Worm (Caenorhabditis elegans) whole organism, early embryonic: ENCODE measurements around the gene srd-67.

ENCODE experiments used
- B0310.2 ChIP-seq: sonication (generic microtip); optimal IDR thresholded peaks from 2 replicates; lab custom pipeline; 2016; ENCODE audit warnings: mild to moderate bottlenecking, missing genetic modification characterization, missing compliant biosample characterization
- F13C5.2 ChIP-seq: sonication (generic microtip); optimal IDR thresholded peaks from 2 replicates; lab custom pipeline; 2017; ENCODE audit warnings: mild to moderate bottlenecking, missing genetic modification characterization, inconsistent platforms, missing compliant biosample characterization
- aly-1 ChIP-seq: sonication (generic microtip); optimal IDR thresholded peaks from 2 replicates; lab custom pipeline; 2016; ENCODE audit warnings: missing genetic modification characterization, missing compliant biosample characterization
- ama-1 ChIP-seq: fragments of 150-350 bp; optimal IDR thresholded peaks from 2 replicates; lab custom pipeline; 2014
- ceh-13 ChIP-seq: fragments of 200-800 bp; sonication (Bioruptor generic); optimal IDR thresholded peaks from 2 replicates; lab custom pipeline; 2018; ENCODE audit warnings: mild to moderate bottlenecking, missing genetic modification characterization, missing compliant biosample characterization
- ceh-36 ChIP-seq: sonication (generic microtip); optimal IDR thresholded peaks from 2 replicates; lab custom pipeline; 2016; ENCODE audit warnings: missing genetic modification characterization, inconsistent platforms, missing compliant biosample characterization
- ets-7 ChIP-seq: sonication (generic microtip); optimal IDR thresholded peaks from 2 replicates; lab custom pipeline; 2016; ENCODE audit warnings: missing genotype, missing genetic modification characterization, missing compliant biosample characterization
- flt-1 ChIP-seq: fragments of 200-800 bp; sonication (Bioruptor generic); IDR thresholded peaks from 2 replicates; pipeline ENCODE4 v1.3.6; 2022; ENCODE audit warnings: missing genetic modification characterization, missing compliant biosample characterization
- hmbx-1 ChIP-seq: sonication (generic microtip); optimal IDR thresholded peaks from 2 replicates; lab custom pipeline; 2016; ENCODE audit warnings: mild to moderate bottlenecking, missing genetic modification characterization, missing compliant biosample characterization
- hmg-4 ChIP-seq: fragments of 200-800 bp; sonication (Bioruptor generic); optimal IDR thresholded peaks from 2 replicates; lab custom pipeline; 2018; ENCODE audit warnings: mild to moderate bottlenecking, missing genetic modification characterization, missing compliant biosample characterization
- hnd-1 ChIP-seq: sonication (generic microtip); optimal IDR thresholded peaks from 2 replicates; lab custom pipeline; 2016; ENCODE audit warnings: missing genetic modification characterization, missing compliant biosample characterization
- pes-1 ChIP-seq: fragments of 200-800 bp; sonication (Bioruptor generic); IDR thresholded peaks from 2 replicates; pipeline ENCODE4 v1.3.6; 2022; ENCODE audit warnings: missing genetic modification reagents, missing genetic modification characterization, missing compliant biosample characterization
- scrt-1 ChIP-seq: fragments of 200-800 bp; sonication (Bioruptor generic); IDR thresholded peaks from 2 replicates; pipeline ENCODE4 v1.3.6; 2022; ENCODE audit warnings: missing genetic modification characterization, missing compliant biosample characterization
- sea-1 ChIP-seq: fragments of 200-800 bp; sonication (Bioruptor generic); conservative IDR thresholded peaks from 2 replicates; pipeline ENCODE4 v1.3.6; 2022; ENCODE audit warnings: missing genetic modification characterization, missing compliant biosample characterization
- tbx-11 ChIP-seq: fragments of 200-800 bp; sonication (Bioruptor generic); IDR thresholded peaks from 2 replicates; pipeline ENCODE4 v1.3.6; 2022; ENCODE audit warnings: missing genetic modification characterization, missing compliant biosample characterization
- tbx-37 ChIP-seq: fragments of 200-800 bp; sonication (Bioruptor generic); conservative IDR thresholded peaks from 2 replicates; pipeline ENCODE4 v1.3.6; 2022; ENCODE audit warnings: missing genetic modification reagents, missing genetic modification characterization, missing compliant biosample characterization
- tra-4 ChIP-seq: sonication (generic microtip); optimal IDR thresholded peaks from 2 replicates; lab custom pipeline; 2017; ENCODE audit warnings: missing genetic modification characterization, missing compliant biosample characterization

Gene srd-67

ce11 chrIII:2258863-2259262 lies 13.2 kb upstream of the srd-67 start, which contains the start of gene fbxa-43:
Gene fbxa-43, minus strand, starts transcription at chrIII:2258963.
- TF ChIP-seq hmbx-1 (tag; lab: Kevin White, UChicago): no peak
- no peak for TF ChIP-seq flt-1 (GFP tag; lab: Robert Waterston, UW)
- TF ChIP-seq pes-1 (GFP tag; lab: Robert Waterston, UW): no peak
- TF ChIP-seq tbx-37 (GFP tag; lab: Robert Waterston, UW): no peak
- no peak for TF ChIP-seq F13C5.2
- no peak for TF ChIP-seq ama-1 (lab: Kevin White, UChicago)
- TF ChIP-seq sea-1 (GFP tag; lab: Robert Waterston, UW): no peak
- no peak for TF ChIP-seq ceh-13 (GFP tag; lab: Kevin White, UChicago)
- TF ChIP-seq B0310.2 (tag; lab: Kevin White, UChicago): no peak
- no peak for TF ChIP-seq ceh-36
- no peak for TF ChIP-seq tra-4

ce11 chrIII:2255522-2255921 lies 9.9 kb upstream of the srd-67 start, which contains the start of gene fbxa-71:
Gene fbxa-71, plus strand, starts transcription at chrIII:2255822.
- no peak for TF ChIP-seq scrt-1 (GFP tag; lab: Robert Waterston, UW)
- TF ChIP-seq tbx-11 (GFP tag; lab: Robert Waterston, UW): no peak
- no peak for TF ChIP-seq ceh-13 (GFP tag; lab: Kevin White, UChicago)
- TF ChIP-seq ama-1 (lab: Kevin White, UChicago): no peak
- TF ChIP-seq sea-1 (GFP tag; lab: Robert Waterston, UW): no peak
- TF ChIP-seq hmbx-1 (tag; lab: Kevin White, UChicago): no peak
- TF ChIP-seq hmg-4 (GFP tag; lab: Kevin White, UChicago): no peak
- no peak for TF ChIP-seq ceh-36

ce11 chrIII:2253027-2253499 lies 7.4 kb upstream of the srd-67 start, which contains the start of gene fbxa-73:
Gene fbxa-73, plus strand, starts transcription at chrIII:2253449.
- TF ChIP-seq hmg-4 (GFP tag; lab: Kevin White, UChicago) (no peak), ceh-13 (GFP tag; lab: Kevin White, UChicago) (no peak), scrt-1 (GFP tag; lab: Robert Waterston, UW) (no peak), ceh-36 (no peak), tbx-37 (GFP tag; lab: Robert Waterston, UW) (no peak), hnd-1 (no peak), ets-7 (tag; lab: Kevin White, UChicago) (no peak), flt-1 (GFP tag; lab: Robert Waterston, UW) (no peak), aly-1 (tag; lab: Kevin White, UChicago) (no peak), pes-1 (GFP tag; lab: Robert Waterston, UW) (no peak), hmbx-1 (tag; lab: Kevin White, UChicago) (no peak), F13C5.2 (no peak), tbx-11 (GFP tag; lab: Robert Waterston, UW) (no peak), tra-4 (no peak), B0310.2 (tag; lab: Kevin White, UChicago) (no peak)

ce11 chrIII:2251348-2251747 lies 5.7 kb upstream of the srd-67 start, which contains the start of gene fbxa-7:
Gene fbxa-7, minus strand, starts transcription at chrIII:2251448.
- no peak for TF ChIP-seq B0310.2 (tag; lab: Kevin White, UChicago)
- TF ChIP-seq aly-1 (tag; lab: Kevin White, UChicago): no peak
- no peak for TF ChIP-seq ama-1 (lab: Kevin White, UChicago)
- TF ChIP-seq hmg-4 (GFP tag; lab: Kevin White, UChicago): no peak
- no peak for TF ChIP-seq tra-4
- no peak for TF ChIP-seq F13C5.2
- TF ChIP-seq ets-7 (tag; lab: Kevin White, UChicago): no peak
- no peak for TF ChIP-seq hmbx-1 (tag; lab: Kevin White, UChicago)
- no peak for TF ChIP-seq scrt-1 (GFP tag; lab: Robert Waterston, UW)
- no peak for TF ChIP-seq hnd-1

- no peak for TF ChIP-seq hmg-4 (GFP tag; lab: Kevin White, UChicago)
- no peak for TF ChIP-seq tbx-11 (GFP tag; lab: Robert Waterston, UW)
- no peak for TF ChIP-seq ama-1 (lab: Kevin White, UChicago)
- TF ChIP-seq ceh-13 (GFP tag; lab: Kevin White, UChicago): no peak
Measured at ce11 chrIII:2243617-2244016, 2.0 kb downstream of the srd-67 start.

ce11 chrIII:2240471-2240870 lies 5.2 kb downstream of the srd-67 start, which contains the start of gene srz-56:
Gene srz-56, plus strand, starts transcription at chrIII:2240771.
- TF ChIP-seq ets-7 (tag; lab: Kevin White, UChicago): no peak
- TF ChIP-seq pes-1 (GFP tag; lab: Robert Waterston, UW): no peak
- TF ChIP-seq ceh-13 (GFP tag; lab: Kevin White, UChicago): no peak
- TF ChIP-seq flt-1 (GFP tag; lab: Robert Waterston, UW): no peak
- no peak for TF ChIP-seq hnd-1
- no peak for TF ChIP-seq aly-1 (tag; lab: Kevin White, UChicago)
- no peak for TF ChIP-seq ama-1 (lab: Kevin White, UChicago)
- no peak for TF ChIP-seq B0310.2 (tag; lab: Kevin White, UChicago)
- TF ChIP-seq scrt-1 (GFP tag; lab: Robert Waterston, UW): no peak
- no peak for TF ChIP-seq F13C5.2

ce11 chrIII:2239587-2240144 lies 6.0 kb downstream of the srd-67 start, which contains the start of gene C39B5.10:
Gene C39B5.10, minus strand, starts transcription at chrIII:2239637.
- no peak for TF ChIP-seq hmg-4 (GFP tag; lab: Kevin White, UChicago)
- no peak for TF ChIP-seq pes-1 (GFP tag; lab: Robert Waterston, UW)
- no peak for TF ChIP-seq flt-1 (GFP tag; lab: Robert Waterston, UW)
- no peak for TF ChIP-seq ceh-36
- no peak for TF ChIP-seq F13C5.2
- TF ChIP-seq tbx-11 (GFP tag; lab: Robert Waterston, UW): no peak
